Worm (Caenorhabditis elegans): ENCODE data around the gene zmp-1.

- TF ChIP-seq ceh-43 (GFP tag; optimal IDR thresholded peaks at IDR 0.05), result no peak
- TF ChIP-seq nhr-28 (tag; optimal IDR thresholded peaks at IDR 0.05), result no peak
- no peak for TF ChIP-seq nhr-76 (tag; optimal IDR thresholded peaks at IDR 0.05)
- TF ChIP-seq snpc-4 (tag; optimal IDR thresholded peaks at IDR 0.05), result no peak
- TF ChIP-seq elt-3 (tag; optimal IDR thresholded peaks at IDR 0.05), result no peak
- TF ChIP-seq unc-62 (GFP tag; optimal IDR thresholded peaks at IDR 0.05), result no peak
- no peak for TF ChIP-seq ztf-11 (tag; optimal IDR thresholded peaks at IDR 0.05)
- TF ChIP-seq lsy-2 (tag; optimal IDR thresholded peaks at IDR 0.05), result no peak
- TF ChIP-seq pha-4 (tag; optimal IDR thresholded peaks at IDR 0.05), result no peak
- TF ChIP-seq cnd-1 (tag; optimal IDR thresholded peaks at IDR 0.05), result no peak
- no peak for TF ChIP-seq unc-39 (tag; optimal IDR thresholded peaks at IDR 0.05)
- TF ChIP-seq flh-1 (GFP tag; optimal IDR thresholded peaks at IDR 0.05), result no peak
These were observed 6.2 kb upstream of the zmp-1 start for ce11 chrIII:5938790-5939452.

All from whole organism, mixed stage, embryonic.